Worm (Caenorhabditis elegans) whole organism, L2 larva: ENCODE data around the gene ZK822.9.

ENCODE experiments used
- C34F6.9 ChIP-seq: fragments of 150-350 bp; optimal IDR thresholded peaks from 2 replicates; lab custom pipeline; 2014; ENCODE audit warnings: missing biosample characterization, missing genetic modification characterization
- F13H6.1 ChIP-seq: sonication (generic microtip); optimal IDR thresholded peaks from 2 replicates; lab custom pipeline; 2016; ENCODE audit warnings: missing genetic modification characterization, missing compliant biosample characterization
- R02D3.7 ChIP-seq: fragments of 150-350 bp; optimal IDR thresholded peaks from 2 replicates; lab custom pipeline; 2014; ENCODE audit warnings: missing biosample characterization, missing genetic modification characterization
- Y55F3AM.14 ChIP-seq: fragments of 200-800 bp; sonication (Bioruptor generic); optimal IDR thresholded peaks from 2 replicates; lab custom pipeline; 2018; ENCODE audit warnings: mild to moderate bottlenecking, missing genetic modification characterization, missing compliant biosample characterization
- ZK546.5 ChIP-seq: sonication (generic microtip); optimal IDR thresholded peaks from 2 replicates; lab custom pipeline; 2017; ENCODE audit warnings: missing biosample characterization, missing genetic modification characterization
- alr-1 ChIP-seq: fragments of 150-350 bp; optimal IDR thresholded peaks from 2 replicates; lab custom pipeline; 2014; ENCODE audit warnings: missing biosample characterization, missing genetic modification characterization
- aly-2 ChIP-seq: fragments of 150-350 bp; optimal IDR thresholded peaks from 2 replicates; lab custom pipeline; 2014; ENCODE audit warnings: missing biosample characterization, missing genetic modification characterization
- ama-1 ChIP-seq: fragments of 150-350 bp; optimal IDR thresholded peaks from 2 replicates; lab custom pipeline; 2018; ENCODE audit warnings: inconsistent platforms
- blmp-1 ChIP-seq: sonication (generic microtip); optimal IDR thresholded peaks from 2 replicates; lab custom pipeline; 2017; ENCODE audit warnings: missing genetic modification characterization, mild to moderate bottlenecking, missing compliant biosample characterization, antibody characterized with exemption, moderate library complexity; ENCODE audit not compliant: insufficient read depth
- ceh-82 ChIP-seq: fragments of 150-350 bp; optimal IDR thresholded peaks from 2 replicates; lab custom pipeline; 2014; ENCODE audit warnings: missing biosample characterization, missing genetic modification characterization
- crh-2 ChIP-seq: sonication (generic microtip); optimal IDR thresholded peaks from 2 replicates; lab custom pipeline; 2017; ENCODE audit warnings: missing biosample characterization, missing genetic modification characterization
- egl-27 ChIP-seq: sonication (generic microtip); optimal IDR thresholded peaks from 3 replicates; lab custom pipeline; 2017; ENCODE audit warnings: missing biosample characterization, missing genetic modification reagents, missing genetic modification characterization
- elt-3 ChIP-seq: sonication (generic microtip); optimal IDR thresholded peaks from 2 replicates; lab custom pipeline; 2017; ENCODE audit warnings: missing biosample characterization, missing genetic modification characterization
- fos-1 ChIP-seq: fragments of 150-350 bp; optimal IDR thresholded peaks from 2 replicates; lab custom pipeline; 2014; ENCODE audit warnings: missing biosample characterization, missing genetic modification characterization
- lin-11 ChIP-seq: fragments of 150-350 bp; sonication (generic microtip); optimal IDR thresholded peaks from 2 replicates; lab custom pipeline; 2014; ENCODE audit warnings: missing biosample characterization, missing genetic modification characterization, inconsistent platforms, mixed read lengths
- lin-13 ChIP-seq: fragments of 150-350 bp; optimal IDR thresholded peaks from 2 replicates; lab custom pipeline; 2014; ENCODE audit warnings: missing biosample characterization, missing genetic modification reagents, missing genetic modification characterization
- lin-39 ChIP-seq: fragments of 150-350 bp; optimal IDR thresholded peaks from 2 replicates; lab custom pipeline; 2014; ENCODE audit warnings: missing biosample characterization, missing genetic modification reagents, missing genetic modification characterization
- lsy-2 ChIP-seq, 2 experiments: fragments of 150-350 bp in 1 of 2; sonication (generic microtip) in 1 of 2; optimal IDR thresholded peaks; 2 replicates each; lab custom pipeline; 2014 to 2017; ENCODE audit warnings: missing biosample characterization in 2 of 2, missing genetic modification characterization in 2 of 2
- mab-5 ChIP-seq: fragments of 150-350 bp; optimal IDR thresholded peaks from 2 replicates; lab custom pipeline; 2014; ENCODE audit warnings: missing biosample characterization, missing genetic modification characterization
- mbf-1 ChIP-seq: sonication (generic microtip); optimal IDR thresholded peaks from 2 replicates; lab custom pipeline; 2017; ENCODE audit warnings: missing biosample characterization, missing genetic modification characterization
- mdl-1 ChIP-seq, 2 experiments: fragments of 150-350 bp in 1 of 2; sonication (generic microtip) in 1 of 2; optimal IDR thresholded peaks; 2 replicates each; lab custom pipeline; 2017; ENCODE audit warnings: missing biosample characterization in 2 of 2, missing genetic modification characterization in 2 of 2
- nhr-10 ChIP-seq: sonication (generic microtip); optimal IDR thresholded peaks from 2 replicates; lab custom pipeline; 2017; ENCODE audit warnings: missing biosample characterization, missing genetic modification characterization
- nhr-11 ChIP-seq: fragments of 150-350 bp; optimal IDR thresholded peaks from 2 replicates; lab custom pipeline; 2014; ENCODE audit warnings: missing biosample characterization, missing genetic modification characterization
- nhr-12 ChIP-seq: fragments of 150-350 bp; optimal IDR thresholded peaks from 2 replicates; lab custom pipeline; 2014; ENCODE audit warnings: missing biosample characterization, missing genetic modification characterization
- nhr-129 ChIP-seq: fragments of 150-350 bp; optimal IDR thresholded peaks from 2 replicates; lab custom pipeline; 2014; ENCODE audit warnings: missing biosample characterization, missing genetic modification characterization
- nhr-21 ChIP-seq: fragments of 150-350 bp; optimal IDR thresholded peaks from 2 replicates; lab custom pipeline; 2014; ENCODE audit warnings: missing biosample characterization, missing genetic modification characterization
- nhr-23 ChIP-seq: fragments of 150-350 bp; optimal IDR thresholded peaks from 2 replicates; lab custom pipeline; 2014; ENCODE audit warnings: missing biosample characterization, missing genetic modification reagents, missing genetic modification characterization
- nhr-25 ChIP-seq: fragments of 150-350 bp; sonication (generic microtip); optimal IDR thresholded peaks from 3 replicates; lab custom pipeline; 2014; ENCODE audit warnings: missing biosample characterization, missing genetic modification characterization
- nhr-77 ChIP-seq: fragments of 150-350 bp; optimal IDR thresholded peaks from 2 replicates; lab custom pipeline; 2014; ENCODE audit warnings: missing biosample characterization, missing genetic modification characterization
- peb-1 ChIP-seq: fragments of 150-350 bp; optimal IDR thresholded peaks from 2 replicates; lab custom pipeline; 2014; ENCODE audit warnings: missing biosample characterization, missing genetic modification characterization
- skn-1 ChIP-seq: sonication (generic microtip); optimal IDR thresholded peaks from 2 replicates; lab custom pipeline; 2017; ENCODE audit warnings: missing biosample characterization, missing genetic modification characterization
- sma-3 ChIP-seq: sonication (generic microtip); optimal IDR thresholded peaks from 2 replicates; lab custom pipeline; 2016; ENCODE audit warnings: missing genetic modification reagents, missing genetic modification characterization, missing compliant biosample characterization
- sma-9 ChIP-seq, 2 experiments: fragments of 150-350 bp in 1 of 2; sonication (generic microtip) in 1 of 2; optimal IDR thresholded peaks; 2 replicates each; lab custom pipeline; 2014 to 2016; ENCODE audit warnings: missing genetic modification characterization in 2 of 2, mild to moderate bottlenecking in 1 of 2, missing biosample characterization in 1 of 2, missing compliant biosample characterization in 1 of 2, missing genetic modification reagents in 1 of 2, moderate library complexity in 1 of 2
- unc-39 ChIP-seq: fragments of 150-350 bp; optimal IDR thresholded peaks from 2 replicates; lab custom pipeline; 2014; ENCODE audit warnings: missing biosample characterization, missing genetic modification characterization
- unc-62 ChIP-seq: fragments of 150-350 bp; optimal IDR thresholded peaks from 2 replicates; lab custom pipeline; 2014; ENCODE audit warnings: missing biosample characterization, missing genetic modification reagents, missing genetic modification characterization
- zag-1 ChIP-seq: fragments of 150-350 bp; optimal IDR thresholded peaks from 2 replicates; lab custom pipeline; 2014; ENCODE audit warnings: missing biosample characterization, missing genetic modification characterization
- ztf-1 ChIP-seq: fragments of 200-800 bp; sonication (Bioruptor generic); conservative IDR thresholded peaks from 2 replicates; pipeline ENCODE4 v1.3.6; 2022; ENCODE audit warnings: missing genetic modification characterization, missing compliant biosample characterization
- ztf-11 ChIP-seq: sonication (generic microtip); optimal IDR thresholded peaks from 2 replicates; lab custom pipeline; 2017; ENCODE audit warnings: missing biosample characterization, missing genetic modification characterization

The ZK822.9 gene

DNA sequence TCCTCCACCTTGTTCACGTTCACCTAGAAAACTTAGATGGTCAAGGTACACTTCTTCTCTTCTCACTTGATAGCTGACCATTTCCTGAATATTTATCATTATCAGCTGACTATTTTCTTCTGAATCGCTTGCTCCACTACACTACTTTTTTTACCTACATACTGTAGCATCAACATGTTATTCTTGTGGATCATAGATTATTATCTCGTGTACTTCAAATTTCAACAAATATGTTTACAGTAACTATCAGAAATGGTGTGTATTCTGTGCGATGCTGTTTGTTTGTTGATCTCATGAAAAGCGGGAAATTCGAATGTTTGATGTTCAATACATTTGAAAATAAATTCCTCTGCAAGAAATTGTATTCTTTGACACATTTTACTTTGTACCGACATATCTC, 1.2 kb downstream of the ZK822.9 start, which contains the start of gene ZK822.10:
TSS of gene ZK822.10 (plus strand) at position 231 of the 400 bp plus-strand sequence.
- TF ChIP-seq F13H6.1 = peak; percentile 49
- TF ChIP-seq mbf-1 (tag; lab: Kevin White, UChicago) = no peak
- no peak for TF ChIP-seq alr-1 (tag; lab: Kevin White, UChicago)
- no peak for TF ChIP-seq mdl-1 (tag; optimal IDR thresholded peaks at IDR 0.05; lab: Kevin White, UChicago)
- no peak for TF ChIP-seq elt-3 (tag; lab: Kevin White, UChicago)
- TF ChIP-seq skn-1 (tag; lab: Kevin White, UChicago) = no peak
- TF ChIP-seq nhr-10 (tag; lab: Kevin White, UChicago) = no peak
- peak; percentile 9 for TF ChIP-seq nhr-129 (tag; lab: Kevin White, UChicago)
- no peak for TF ChIP-seq Y55F3AM.14 (GFP tag; lab: Kevin White, UChicago)
- TF ChIP-seq blmp-1 (tag; lab: Kevin White, UChicago) = no peak
- TF ChIP-seq lsy-2 (tag; optimal IDR thresholded peaks at IDR 0.05; lab: Kevin White, UChicago) = no peak
- no peak for TF ChIP-seq unc-62
- TF ChIP-seq sma-9 (GFP tag; optimal IDR thresholded peaks at IDR 0.05; lab: Kevin White, UChicago) = peak; percentile 35
- no peak for TF ChIP-seq sma-9 (tag; optimal IDR thresholded peaks at IDR 0.05; lab: Kevin White, UChicago)
- TF ChIP-seq C34F6.9 = no peak
- TF ChIP-seq lin-13 = no peak
- no peak for TF ChIP-seq lin-39
- TF ChIP-seq ceh-82 = no peak
- no peak for TF ChIP-seq R02D3.7 (tag; lab: Kevin White, UChicago)
- TF ChIP-seq fos-1 (tag; lab: Kevin White, UChicago) = peak; percentile 12
- no peak for TF ChIP-seq aly-2 (tag; lab: Kevin White, UChicago)
- TF ChIP-seq ztf-11 (tag; lab: Kevin White, UChicago) = no peak
- TF ChIP-seq lin-11 = no peak
- no peak for TF ChIP-seq ama-1 (lab: Kevin White, UChicago)
- TF ChIP-seq ztf-1 (GFP tag; lab: Robert Waterston, UW) = no peak
- no peak for TF ChIP-seq unc-39 (tag; lab: Kevin White, UChicago)
- TF ChIP-seq crh-2 (tag; lab: Kevin White, UChicago) = no peak
- TF ChIP-seq egl-27 (tag; lab: Kevin White, UChicago) = no peak
- no peak for TF ChIP-seq nhr-23 (tag; lab: Kevin White, UChicago)
- TF ChIP-seq nhr-77 (tag; lab: Kevin White, UChicago) = no peak

ce11 chrIV:11917886-11918285, 2.1 kb downstream of the ZK822.9 start:
- TF ChIP-seq mbf-1 (tag; lab: Kevin White, UChicago) = no peak
- peak; percentile 39 for TF ChIP-seq crh-2 (tag; lab: Kevin White, UChicago)
- peak; percentile 60 for TF ChIP-seq fos-1 (tag; lab: Kevin White, UChicago)
- TF ChIP-seq ztf-11 (tag; lab: Kevin White, UChicago) = no peak
- TF ChIP-seq ZK546.5 = no peak
- peak; percentile 44 for TF ChIP-seq sma-9 (GFP tag; optimal IDR thresholded peaks at IDR 0.05; lab: Kevin White, UChicago)
- no peak for TF ChIP-seq sma-9 (tag; optimal IDR thresholded peaks at IDR 0.05; lab: Kevin White, UChicago)

ce11 chrIV:11919067-11919466, 3.3 kb downstream of the ZK822.9 start:
- TF ChIP-seq skn-1 (tag; lab: Kevin White, UChicago) (no peak), lin-39 (no peak), lin-11 (no peak), R02D3.7 (tag; lab: Kevin White, UChicago) (no peak), Y55F3AM.14 (GFP tag; lab: Kevin White, UChicago) (no peak), mdl-1 (tag; optimal IDR thresholded peaks at IDR 0.05; lab: Kevin White, UChicago) (no peak), mab-5 (tag; lab: Kevin White, UChicago) (no peak), peb-1 (no peak), crh-2 (tag; lab: Kevin White, UChicago) (no peak), nhr-25 (tag; lab: Kevin White, UChicago) (no peak), mbf-1 (tag; lab: Kevin White, UChicago) (no peak), sma-3 (no peak), nhr-21 (tag; lab: Kevin White, UChicago) (no peak), ZK546.5 (no peak), nhr-12 (tag; lab: Kevin White, UChicago) (no peak), nhr-11 (tag; lab: Kevin White, UChicago) (no peak), fos-1 (tag; lab: Kevin White, UChicago) (no peak), zag-1 (tag; lab: Kevin White, UChicago) (no peak), nhr-77 (tag; lab: Kevin White, UChicago) (no peak)
